Worm (Caenorhabditis elegans): ENCODE results near the gene srz-14.

srz-14 gene

ce11 chrV:16183357-16183756 is at the start of gene srz-14:
Gene srz-14, plus strand, starts transcription at chrV:16183657.
- TF ChIP-seq egl-44 (GFP tag; IDR thresholded peaks at IDR 0.05) (no peak), snpc-1.1 (tag; optimal IDR thresholded peaks at IDR 0.05; ENCODE audit: insufficient read depth) (no peak)

ce11 chrV:16137043-16137442 is 46.4 kb upstream of the srz-14 start, which contains the start of gene F44G3.7:
Gene F44G3.7, minus strand, starts transcription at chrV:16137143.
- TF ChIP-seq hsf-1 (GFP tag; IDR thresholded peaks at IDR 0.05) (no peak), zim-3 (tag; optimal IDR thresholded peaks at IDR 0.05) (no peak), Y56A3A.18 (GFP tag; IDR thresholded peaks at IDR 0.05) (no peak), ztf-18 (tag; optimal IDR thresholded peaks at IDR 0.05) (no peak), Y53F4B.3 (GFP tag; IDR thresholded peaks at IDR 0.05) (no peak), sdz-38 (tag; optimal IDR thresholded peaks at IDR 0.05) (no peak), zfh-2 (GFP tag; conservative IDR thresholded peaks at IDR 0.05) (no peak), hmg-20 (GFP tag; IDR thresholded peaks at IDR 0.05) (no peak), tbp1 (GFP tag; optimal IDR thresholded peaks at IDR 0.05) (no peak), ztf-26 (tag; optimal IDR thresholded peaks at IDR 0.05) (no peak), pbrm-1 (GFP tag; IDR thresholded peaks at IDR 0.05) (no peak), akir-1 (GFP tag; optimal IDR thresholded peaks at IDR 0.05) (no peak), mxl-1 (tag; optimal IDR thresholded peaks at IDR 0.05) (no peak), egrh-3 (GFP tag; IDR thresholded peaks at IDR 0.05) (no peak), fkh-3 (tag; optimal IDR thresholded peaks at IDR 0.05) (no peak), F49E8.2 (tag; optimal IDR thresholded peaks at IDR 0.05; ENCODE audit: insufficient read depth) (no peak), ztf-28 (GFP tag; IDR thresholded peaks at IDR 0.05) (no peak), sea-2 (GFP tag; IDR thresholded peaks at IDR 0.05) (no peak)

- no peak for TF ChIP-seq snpc-3.4 (tag; optimal IDR thresholded peaks at IDR 0.05)
- no peak for TF ChIP-seq F39B2.1 (GFP tag; IDR thresholded peaks at IDR 0.05)
- no peak for TF ChIP-seq unc-130 (GFP tag; optimal IDR thresholded peaks at IDR 0.05)
- no peak for TF ChIP-seq pbrm-1 (GFP tag; IDR thresholded peaks at IDR 0.05)
- TF ChIP-seq F57A8.1 (GFP tag; optimal IDR thresholded peaks at IDR 0.05), result no peak
- TF ChIP-seq ztf-26 (tag; optimal IDR thresholded peaks at IDR 0.05), result no peak
- no peak for TF ChIP-seq efl-1 (GFP tag; optimal IDR thresholded peaks at IDR 0.05)
- no peak for TF ChIP-seq hlh-26 (GFP tag; conservative IDR thresholded peaks at IDR 0.05)
- no peak for TF ChIP-seq mcd-1 (GFP tag; IDR thresholded peaks at IDR 0.05)
- TF ChIP-seq Y95B8A.8 (GFP tag; IDR thresholded peaks at IDR 0.05), result no peak
- no peak for TF ChIP-seq ztf-3 (GFP tag; optimal IDR thresholded peaks at IDR 0.05)
- TF ChIP-seq lin-40 (tag; optimal IDR thresholded peaks at IDR 0.05), result no peak
- no peak for TF ChIP-seq dox-1 (GFP tag; IDR thresholded peaks at IDR 0.05)
- no peak for TF ChIP-seq madf-8 (GFP tag; conservative IDR thresholded peaks at IDR 0.05)
- TF ChIP-seq F49E8.2 (tag; optimal IDR thresholded peaks at IDR 0.05; ENCODE audit: insufficient read depth), result no peak
- no peak for TF ChIP-seq nfya-1 (tag; optimal IDR thresholded peaks at IDR 0.05; ENCODE audit: borderline replicate concordance, insufficient read depth)
- TF ChIP-seq dpl-1 (GFP tag; optimal IDR thresholded peaks at IDR 0.05), result no peak
Measured at ce11 chrV:16139529-16139928, 43.9 kb upstream of the srz-14 start, which contains the start of gene clc-11. Gene clc-11, minus strand, starts transcription at chrV:16139629.

ce11 chrV:16141071-16141470 is 42.4 kb upstream of the srz-14 start, which contains the start of gene clc-32:
Gene clc-32, minus strand, starts transcription at chrV:16141171.
- TF ChIP-seq athp-1 (tag; optimal IDR thresholded peaks at IDR 0.05) (no peak), ztf-3 (GFP tag; optimal IDR thresholded peaks at IDR 0.05) (no peak), rpc-1 (optimal IDR thresholded peaks at IDR 0.05) (no peak), rpc-1 (tag; optimal IDR thresholded peaks at IDR 0.05) (no peak), madf-8 (GFP tag; conservative IDR thresholded peaks at IDR 0.05) (no peak), ztf-6 (GFP tag; IDR thresholded peaks at IDR 0.05) (no peak), ets-4 (GFP tag; optimal IDR thresholded peaks at IDR 0.05) (no peak), chd-7 (tag; optimal IDR thresholded peaks at IDR 0.05) (no peak), efl-1 (GFP tag; optimal IDR thresholded peaks at IDR 0.05) (no peak), dox-1 (GFP tag; IDR thresholded peaks at IDR 0.05) (no peak), B0019.2 (GFP tag; conservative IDR thresholded peaks at IDR 0.05) (no peak), lag-1 (GFP tag; IDR thresholded peaks at IDR 0.05) (no peak), snpc-1.3 (tag; optimal IDR thresholded peaks at IDR 0.05; ENCODE audit: insufficient read depth) (no peak), sea-2 (GFP tag; IDR thresholded peaks at IDR 0.05) (no peak), ztf-25 (GFP tag; IDR thresholded peaks at IDR 0.05) (no peak), zim-3 (tag; optimal IDR thresholded peaks at IDR 0.05) (no peak), ceh-27 (GFP tag; optimal IDR thresholded peaks at IDR 0.05) (no peak)
